Fruit fly (Drosophila melanogaster): ENCODE results near the gene Ndc1.

DNA sequence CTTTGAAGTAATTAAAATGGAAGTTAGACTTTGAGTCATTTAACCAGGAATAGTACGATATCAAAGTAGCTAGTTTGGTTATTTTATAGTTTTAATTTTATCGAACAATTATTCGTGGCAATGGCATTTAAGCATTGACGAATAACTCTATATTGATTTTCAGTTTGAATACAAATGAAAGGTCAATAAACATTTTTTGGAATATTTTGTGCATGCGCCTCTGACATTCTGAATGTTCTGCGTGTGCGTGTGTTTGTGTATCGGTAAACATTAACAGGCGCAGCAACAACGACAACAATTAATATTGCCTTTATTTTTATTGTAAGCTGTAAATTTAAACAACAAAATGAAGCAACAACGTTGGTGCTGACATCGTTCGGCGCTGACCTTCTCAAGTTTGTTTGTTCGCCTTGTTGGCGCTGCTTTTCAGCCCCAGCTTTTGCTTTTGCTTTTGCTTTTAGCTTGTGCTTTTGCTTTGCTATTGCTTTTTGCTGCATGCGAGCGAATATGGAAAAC, 14.8 kb upstream of the Ndc1 start:
- TF ChIP-seq ttk (optimal IDR thresholded peaks at IDR 0.05) (no peak), Sin3A (optimal IDR thresholded peaks at IDR 0.05) (no peak), psq (optimal IDR thresholded peaks at IDR 0.05) (no peak), h (optimal IDR thresholded peaks at IDR 0.05) (no peak), Myc (optimal IDR thresholded peaks at IDR 0.05) (no peak)

All from Kc167 (cell line).